Fruit fly (Drosophila melanogaster): ENCODE data around the gene bbx.
A peak's percentile ranks its signal among the peaks of the same experiment; 100 is the strongest.

bbx gene

DNA sequence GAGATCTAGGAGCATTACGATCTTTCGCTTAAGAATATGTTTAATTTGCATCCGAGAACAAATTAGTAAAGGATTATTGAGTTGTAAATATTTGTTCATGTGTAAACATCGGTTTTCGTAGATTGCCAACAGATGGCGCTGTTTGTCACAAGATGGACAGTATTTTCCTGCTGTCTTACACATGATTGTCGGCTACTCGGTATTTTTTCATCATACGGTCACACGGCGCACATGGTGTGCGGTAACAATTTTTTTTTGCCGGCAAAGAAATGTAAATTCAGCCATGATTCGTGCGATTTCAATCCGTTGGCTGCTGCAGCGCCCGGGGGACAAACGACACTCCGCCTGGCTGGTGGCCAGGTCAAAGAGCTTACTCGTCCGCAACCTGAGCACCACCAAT lies at the start of gene bbx, which contains the start of gene waw (continued):
- TF ChIP-seq gce (GFP tag; IDR thresholded peaks at IDR 0.05) (no peak), Mes4 (GFP tag; optimal IDR thresholded peaks at IDR 0.05) (peak; percentile 4), CoRest (tag; optimal IDR thresholded peaks at IDR 0.05) (no peak), Oaz (GFP tag; IDR thresholded peaks at IDR 0.05) (no peak), trem (tag; optimal IDR thresholded peaks at IDR 0.05) (peak; percentile 60), trh (GFP tag; optimal IDR thresholded peaks at IDR 0.05) (no peak), disco-r (GFP tag; optimal IDR thresholded peaks at IDR 0.05) (no peak), CG4820 (GFP tag; optimal IDR thresholded peaks at IDR 0.05) (no peak), nerfin-1 (tag; optimal IDR thresholded peaks at IDR 0.05) (peak; percentile 24), D19B (GFP tag; optimal IDR thresholded peaks at IDR 0.05) (no peak), Ets65A (GFP tag) (no peak), lab (GFP tag; optimal IDR thresholded peaks at IDR 0.05) (no peak), yki (optimal IDR thresholded peaks at IDR 0.05) (no peak), CG30403 (GFP tag; optimal IDR thresholded peaks at IDR 0.05) (no peak), Hsf (GFP tag; optimal IDR thresholded peaks at IDR 0.05) (peak; percentile 17), Ravus (GFP tag; IDR thresholded peaks at IDR 0.05) (no peak), CG11723 (GFP tag; optimal IDR thresholded peaks at IDR 0.05) (no peak), CG7839 (tag; optimal IDR thresholded peaks at IDR 0.05) (no peak), CG31441 (GFP tag; IDR thresholded peaks at IDR 0.05) (no peak), CG5180 (GFP tag; optimal IDR thresholded peaks at IDR 0.05) (no peak), aop (GFP tag; IDR thresholded peaks at IDR 0.05) (no peak), tna (GFP tag; IDR thresholded peaks at IDR 0.05; ENCODE audit: partially characterized antibody) (no peak), Doc2 (GFP tag; IDR thresholded peaks at IDR 0.05) (no peak), zfh2 (GFP tag; optimal IDR thresholded peaks at IDR 0.05) (no peak), NFAT (GFP tag; IDR thresholded peaks at IDR 0.05) (no peak), CG4707 (GFP tag; optimal IDR thresholded peaks at IDR 0.05) (peak; percentile 17), luna (GFP tag; optimal IDR thresholded peaks at IDR 0.05) (no peak), mld (GFP tag; IDR thresholded peaks at IDR 0.05; ENCODE audit: partially characterized antibody) (no peak), CG13624 (GFP tag; optimal IDR thresholded peaks at IDR 0.05) (peak; percentile 38), Hr3 (GFP tag; optimal IDR thresholded peaks at IDR 0.05) (no peak), seq (GFP tag; IDR thresholded peaks at IDR 0.05) (no peak), sc (optimal IDR thresholded peaks at IDR 0.05) (no peak), sc (GFP tag; optimal IDR thresholded peaks at IDR 0.05) (no peak), pnt (GFP tag; optimal IDR thresholded peaks at IDR 0.05) (no peak), HLHmδ (GFP tag; optimal IDR thresholded peaks at IDR 0.05) (no peak), CG30431 (GFP tag; optimal IDR thresholded peaks at IDR 0.05) (no peak), CTCF (GFP tag; optimal IDR thresholded peaks at IDR 0.05) (peak; percentile 94), CG4404 (GFP tag; IDR thresholded peaks at IDR 0.05) (no peak), Atf-2 (GFP tag; optimal IDR thresholded peaks at IDR 0.05) (no peak), Dref (GFP tag; IDR thresholded peaks at IDR 0.05) (no peak), Dfd (GFP tag; optimal IDR thresholded peaks at IDR 0.05) (no peak), ci (GFP tag; IDR thresholded peaks at IDR 0.05) (no peak; the same call in 2 of the 3 replicates), twi (tag; optimal IDR thresholded peaks at IDR 0.05) (peak; percentile 44), CG8359 (GFP tag; optimal IDR thresholded peaks at IDR 0.05; ENCODE audit: borderline replicate concordance) (no peak), Six4 (GFP tag; optimal IDR thresholded peaks at IDR 0.05) (no peak), CG30020 (tag; optimal IDR thresholded peaks at IDR 0.05) (peak; percentile 8), Taf1 (GFP tag; IDR thresholded peaks at IDR 0.05) (no peak), CG15073 (GFP tag; optimal IDR thresholded peaks at IDR 0.05) (no peak), br (optimal IDR thresholded peaks at IDR 0.05) (no peak), unpg (GFP tag; optimal IDR thresholded peaks at IDR 0.05) (no peak), CG18599 (GFP tag; optimal IDR thresholded peaks at IDR 0.05) (no peak), psq (GFP tag; optimal IDR thresholded peaks at IDR 0.05) (no peak), CG16779 (GFP tag; IDR thresholded peaks at IDR 0.05) (no peak), gro (GFP tag; optimal IDR thresholded peaks at IDR 0.05) (peak; percentile 28), slou (GFP tag; optimal IDR thresholded peaks at IDR 0.05) (no peak)

All from whole organism, embryonic.